Worm (Caenorhabditis elegans): ENCODE measurements around the gene xol-1.

The xol-1 gene

ce11 chrX:8083330-8083729 is 42.2 kb downstream of the xol-1 start:
- TF ChIP-seq somi-1 (GFP tag; optimal IDR thresholded peaks at IDR 0.05) (no peak), egl-18 (GFP tag; IDR thresholded peaks at IDR 0.05) (no peak), nfya-1 (tag; optimal IDR thresholded peaks at IDR 0.05; ENCODE audit: borderline replicate concordance, insufficient read depth) (no peak), ZK185.1 (tag; optimal IDR thresholded peaks at IDR 0.05; ENCODE audit: poor library complexity, severe bottlenecking) (no peak), ceh-27 (GFP tag; optimal IDR thresholded peaks at IDR 0.05) (no peak), lin-40 (tag; optimal IDR thresholded peaks at IDR 0.05) (no peak), fkh-3 (tag; optimal IDR thresholded peaks at IDR 0.05) (no peak), ztf-25 (GFP tag; IDR thresholded peaks at IDR 0.05) (no peak), F39B2.1 (GFP tag; IDR thresholded peaks at IDR 0.05) (no peak), let-607 (tag; optimal IDR thresholded peaks at IDR 0.05) (no peak), lin-26 (GFP tag; IDR thresholded peaks at IDR 0.05) (no peak), zfh-2 (GFP tag; conservative IDR thresholded peaks at IDR 0.05) (no peak), unc-62 (GFP tag; optimal IDR thresholded peaks at IDR 0.05) (no peak), atf-7 (tag; optimal IDR thresholded peaks at IDR 0.05) (no peak), him-1 (tag; optimal IDR thresholded peaks at IDR 0.05) (no peak), nhr-179 (tag; optimal IDR thresholded peaks at IDR 0.05) (no peak), gei-17 (GFP tag; optimal IDR thresholded peaks at IDR 0.05) (no peak)

ce11 chrX:8083919-8084318 is 42.8 kb downstream of the xol-1 start, which contains the start of gene K07E3.4:
K07E3.4 (minus strand) TSS chrX:8084018.
- peak; percentile 9 for TF ChIP-seq ZK185.1 (tag; optimal IDR thresholded peaks at IDR 0.05; ENCODE audit: poor library complexity, severe bottlenecking)
- peak; percentile 54 for TF ChIP-seq atf-7 (tag; optimal IDR thresholded peaks at IDR 0.05)
- TF ChIP-seq nhr-90 (tag; optimal IDR thresholded peaks at IDR 0.05) = peak; percentile 33
- TF ChIP-seq nfya-2 (GFP tag; IDR thresholded peaks at IDR 0.05) = no peak
- no peak for TF ChIP-seq lin-54 (GFP tag; optimal IDR thresholded peaks at IDR 0.05)
- TF ChIP-seq B0336.3 (GFP tag; IDR thresholded peaks at IDR 0.05) = no peak
- peak; percentile 27 for TF ChIP-seq ceh-27 (GFP tag; optimal IDR thresholded peaks at IDR 0.05)
- peak; percentile 55; the same call in 1 of the 2 replicates for TF ChIP-seq hmg-1.2 (GFP tag; IDR thresholded peaks at IDR 0.05)
- TF ChIP-seq aptf-3 (GFP tag; IDR thresholded peaks at IDR 0.05) = no peak
- no peak for TF ChIP-seq K11D2.4 (GFP tag; IDR thresholded peaks at IDR 0.05)
- TF ChIP-seq tlf-1 (GFP tag; optimal IDR thresholded peaks at IDR 0.05) = peak; percentile 19
- peak; percentile 44 for TF ChIP-seq gei-17 (GFP tag; optimal IDR thresholded peaks at IDR 0.05)
- TF ChIP-seq C06A6.2 (GFP tag; conservative IDR thresholded peaks at IDR 0.05) = peak; percentile 48; the same call in 1 of the 2 replicates
- peak; percentile 8 for TF ChIP-seq ets-4 (GFP tag; optimal IDR thresholded peaks at IDR 0.05)
- TF ChIP-seq cebp-1 (GFP tag; IDR thresholded peaks at IDR 0.05) = peak; percentile 28; the same call in 1 of the 2 replicates
- TF ChIP-seq cebp-1 (tag; optimal IDR thresholded peaks at IDR 0.05) = peak; percentile 76
- no peak for TF ChIP-seq ztf-28 (GFP tag; IDR thresholded peaks at IDR 0.05)
- peak; percentile 58 for TF ChIP-seq attf-5 (GFP tag; optimal IDR thresholded peaks at IDR 0.05)
- TF ChIP-seq ztf-26 (tag; optimal IDR thresholded peaks at IDR 0.05) = peak; percentile 70
- peak; percentile 22 for TF ChIP-seq madf-10 (tag; optimal IDR thresholded peaks at IDR 0.05)
- TF ChIP-seq repo-1 (tag; optimal IDR thresholded peaks at IDR 0.05) = peak; percentile 33
- TF ChIP-seq nfyb-1 (GFP tag; IDR thresholded peaks at IDR 0.05) = 0 out of 2 replicates have a peak, but pooled peaks have one; percentile 38
- TF ChIP-seq chd-7 (tag; optimal IDR thresholded peaks at IDR 0.05) = peak; percentile 62
- TF ChIP-seq dox-1 (GFP tag; IDR thresholded peaks at IDR 0.05) = peak; percentile 63; the same call in 1 of the 2 replicates
- 0 out of 2 replicates have a peak, but pooled peaks have one; percentile 23 for TF ChIP-seq Y53G8AR.9 (GFP tag; conservative IDR thresholded peaks at IDR 0.05)
- peak; percentile 26 for TF ChIP-seq tbp1 (GFP tag; optimal IDR thresholded peaks at IDR 0.05)
- TF ChIP-seq let-607 (tag; optimal IDR thresholded peaks at IDR 0.05) = peak in 1 of 2 experiments; percentile 20
- TF ChIP-seq lin-26 (GFP tag; IDR thresholded peaks at IDR 0.05) = peak; percentile 68; the same call in 1 of the 2 replicates
- peak; percentile 66 for TF ChIP-seq lin-40 (tag; optimal IDR thresholded peaks at IDR 0.05)
- TF ChIP-seq lir-1 (GFP tag; conservative IDR thresholded peaks at IDR 0.05) = peak; percentile 47; the same call in 1 of the 2 replicates
- TF ChIP-seq nhr-80 (tag; optimal IDR thresholded peaks at IDR 0.05) = peak; percentile 64
- TF ChIP-seq ztf-22 (GFP tag; optimal IDR thresholded peaks at IDR 0.05) = peak; percentile 77
- TF ChIP-seq tbx-9 (tag; optimal IDR thresholded peaks at IDR 0.05; ENCODE audit: borderline replicate concordance) = no peak

Data from whole organism, young adult.